Worm (Caenorhabditis elegans) whole organism, L3 larva: ENCODE results near the gene F56D6.21.

ENCODE experiments used
- R02D3.7 ChIP-seq: fragments of 150-350 bp; optimal IDR thresholded peaks from 2 replicates; lab custom pipeline; 2014; ENCODE audit warnings: missing biosample characterization, missing genetic modification characterization
- egl-27 ChIP-seq: sonication (generic microtip); optimal IDR thresholded peaks from 4 replicates; lab custom pipeline; 2017; ENCODE audit warnings: missing biosample characterization, missing genetic modification reagents, missing genetic modification characterization
- elt-1 ChIP-seq: fragments of 150-350 bp; optimal IDR thresholded peaks from 2 replicates; lab custom pipeline; 2014; ENCODE audit warnings: missing biosample characterization, missing genetic modification characterization

- TF ChIP-seq R02D3.7, result no peak
- TF ChIP-seq egl-27 (tag; lab: Kevin White, UChicago), result no peak
- TF ChIP-seq elt-1, result no peak
Observed at ce11 chrIV:3917405-3917804, 12.7 kb downstream of the F56D6.21 start, which contains the start of gene F56D6.14.
